Fruit fly (Drosophila melanogaster): ENCODE data around the gene HisCl1.

Gene HisCl1

dm6 chr3R:11773999-11774397 lies 13.0 kb upstream of the HisCl1 start:
- TF ChIP-seq Hr38 (GFP tag; optimal IDR thresholded peaks at IDR 0.05), result no peak
- TF ChIP-seq CG11294 (GFP tag; IDR thresholded peaks at IDR 0.05), result no peak
- peak; percentile 27 for TF ChIP-seq CG31627 (GFP tag; optimal IDR thresholded peaks at IDR 0.05)
- TF ChIP-seq Eip78C (GFP tag), result peak; percentile 86
- TF ChIP-seq CG10631 (GFP tag; optimal IDR thresholded peaks at IDR 0.05), result peak; percentile 53
- peak; percentile 47 for TF ChIP-seq CG6808 (GFP tag; optimal IDR thresholded peaks at IDR 0.05)
- peak; percentile 36 for TF ChIP-seq pdm3 (GFP tag; optimal IDR thresholded peaks at IDR 0.05)
- peak; percentile 24 for TF ChIP-seq Sox14 (GFP tag; optimal IDR thresholded peaks at IDR 0.05)
- TF ChIP-seq Hr4 (GFP tag; optimal IDR thresholded peaks at IDR 0.05), result peak; percentile 47
- TF ChIP-seq Met (GFP tag; optimal IDR thresholded peaks at IDR 0.05), result peak; percentile 52
- peak; percentile 21 for TF ChIP-seq CG8632 (GFP tag; optimal IDR thresholded peaks at IDR 0.05)
- no peak for TF ChIP-seq CG11762 (GFP tag; optimal IDR thresholded peaks at IDR 0.05; ENCODE audit: insufficient read depth)
- peak; percentile 0 for TF ChIP-seq Hr39 (GFP tag; optimal IDR thresholded peaks at IDR 0.05)
- no peak for TF ChIP-seq Ets21C (GFP tag; optimal IDR thresholded peaks at IDR 0.05)
- TF ChIP-seq Sox102F (GFP tag; optimal IDR thresholded peaks at IDR 0.05), result peak; percentile 3
- no peak for TF ChIP-seq fd59A (GFP tag; optimal IDR thresholded peaks at IDR 0.05)
- peak; percentile 68 for TF ChIP-seq CG3032 (tag; optimal IDR thresholded peaks at IDR 0.05)
- TF ChIP-seq esn (GFP tag; optimal IDR thresholded peaks at IDR 0.05), result peak; percentile 51
- TF ChIP-seq ss (GFP tag; optimal IDR thresholded peaks at IDR 0.05), result peak; percentile 32 to 44
- TF ChIP-seq CG6163 (GFP tag; IDR thresholded peaks at IDR 0.05), result no peak
- TF ChIP-seq dsx (GFP tag; optimal IDR thresholded peaks at IDR 0.05; ENCODE audit: poor library complexity, severe bottlenecking), result peak; percentile 66
- peak; percentile 6 for TF ChIP-seq CG9139 (GFP tag; optimal IDR thresholded peaks at IDR 0.05)
- peak; percentile 46 for TF ChIP-seq CG34406 (GFP tag; optimal IDR thresholded peaks at IDR 0.05)
- no peak for TF ChIP-seq fkh (GFP tag; optimal IDR thresholded peaks at IDR 0.05)
- peak; percentile 43 for TF ChIP-seq topi (GFP tag; optimal IDR thresholded peaks at IDR 0.05)
- no peak for TF ChIP-seq Lpt (GFP tag; optimal IDR thresholded peaks at IDR 0.05)
- TF ChIP-seq spab (GFP tag; optimal IDR thresholded peaks at IDR 0.05), result peak; percentile 50
- no peak for TF ChIP-seq CG8319 (GFP tag; optimal IDR thresholded peaks at IDR 0.05)
- peak; percentile 51 for TF ChIP-seq CG32006 (GFP tag; optimal IDR thresholded peaks at IDR 0.05)
- TF ChIP-seq acj6 (GFP tag; optimal IDR thresholded peaks at IDR 0.05), result peak; percentile 53
- peak; percentile 49 for TF ChIP-seq CG6792 (GFP tag; optimal IDR thresholded peaks at IDR 0.05)
- TF ChIP-seq CG3919 (GFP tag; optimal IDR thresholded peaks at IDR 0.05), result peak; percentile 34
- no peak for TF ChIP-seq CG11902 (GFP tag; optimal IDR thresholded peaks at IDR 0.05)
- TF ChIP-seq Smox (GFP tag; optimal IDR thresholded peaks at IDR 0.05), result peak; percentile 40
- peak; percentile 73 for TF ChIP-seq Ets96B (tag; optimal IDR thresholded peaks at IDR 0.05)
- TF ChIP-seq Blimp-1 (GFP tag; optimal IDR thresholded peaks at IDR 0.05), result no peak
- peak; percentile 41 for TF ChIP-seq net (GFP tag; optimal IDR thresholded peaks at IDR 0.05)
- TF ChIP-seq CG16779 (tag; optimal IDR thresholded peaks at IDR 0.05), result no peak
- peak; percentile 16 for TF ChIP-seq cyc (GFP tag; optimal IDR thresholded peaks at IDR 0.05)
- TF ChIP-seq svp (GFP tag), result no peak
- TF ChIP-seq CG8119 (GFP tag; IDR thresholded peaks at IDR 0.05), result peak; percentile 36; the same call in 1 of the 3 replicates
- peak in 1 of 2 experiments; percentile 34 for TF ChIP-seq salr (GFP tag; optimal IDR thresholded peaks at IDR 0.05)
- TF ChIP-seq lz (GFP tag; optimal IDR thresholded peaks at IDR 0.05), result peak; percentile 43
- TF ChIP-seq Eip75B (GFP tag; optimal IDR thresholded peaks at IDR 0.05), result peak; percentile 58
- TF ChIP-seq CG10669 (GFP tag; optimal IDR thresholded peaks at IDR 0.05), result peak; percentile 38
- peak; percentile 57 for TF ChIP-seq OdsH (GFP tag; optimal IDR thresholded peaks at IDR 0.05)
- TF ChIP-seq Eip93F (GFP tag; optimal IDR thresholded peaks at IDR 0.05), result no peak
- peak; percentile 46 for TF ChIP-seq achi (GFP tag; optimal IDR thresholded peaks at IDR 0.05)
- no peak for TF ChIP-seq CG6276 (GFP tag; optimal IDR thresholded peaks at IDR 0.05)
- TF ChIP-seq vri (GFP tag; optimal IDR thresholded peaks at IDR 0.05), result no peak
- peak; percentile 10 for TF ChIP-seq Sox15 (GFP tag; optimal IDR thresholded peaks at IDR 0.05)
- peak; percentile 42 for TF ChIP-seq CG15336 (GFP tag; IDR thresholded peaks at IDR 0.05)

Measured in whole organism, prepupa.